Worm (Caenorhabditis elegans): ENCODE measurements around the gene T03G11.10.

Gene T03G11.10

DNA sequence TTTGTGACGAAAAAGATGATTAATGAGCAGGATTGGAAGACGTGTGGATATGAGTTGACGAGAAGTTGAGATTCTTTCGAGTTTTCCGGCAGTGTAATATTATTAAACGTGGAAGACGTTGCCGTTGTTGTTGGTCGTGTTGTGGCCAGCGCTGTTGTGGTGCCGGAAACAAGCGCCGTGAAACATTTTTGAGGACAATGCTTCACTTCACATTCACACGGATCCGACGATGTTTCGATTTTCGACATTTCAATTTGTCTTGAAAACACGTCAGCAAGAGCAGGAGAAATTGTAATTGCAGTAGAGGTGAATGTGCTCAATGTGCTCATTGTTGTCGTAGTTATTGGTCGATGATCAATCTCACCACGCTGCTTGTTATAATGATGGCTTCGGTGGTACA, 2.2 kb downstream of the T03G11.10 start:
- TF ChIP-seq madf-5 (GFP tag; IDR thresholded peaks at IDR 0.05) (no peak), unc-62 (GFP tag; optimal IDR thresholded peaks at IDR 0.05 in 1 of 2) (peak in 1 of 2 experiments; percentile 77), unc-62 (tag; optimal IDR thresholded peaks at IDR 0.05) (no peak)

DNA sequence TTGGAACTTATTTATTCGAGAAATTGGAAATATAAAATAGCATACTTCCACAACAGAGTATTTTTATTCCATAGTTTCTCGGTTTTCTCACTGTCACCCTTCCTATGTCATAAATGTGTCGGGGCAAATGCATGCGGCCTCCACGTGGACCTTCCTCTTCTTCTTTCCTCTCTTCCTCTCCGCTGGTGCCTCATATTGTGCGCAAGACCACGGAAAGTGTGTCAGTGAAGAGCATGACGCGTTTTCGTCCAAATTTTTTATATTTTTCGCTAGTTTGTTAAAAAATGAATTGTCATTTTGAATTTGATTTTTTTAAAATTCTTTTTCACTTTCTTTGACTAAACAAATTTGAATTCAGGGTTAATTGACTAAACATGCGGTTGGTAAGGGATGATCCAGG, 5.9 kb downstream of the T03G11.10 start, which contains the start of gene mans-3:
Gene mans-3, plus strand, starts transcription at position 359 of the 400 bp plus-strand sequence.
- TF ChIP-seq nhr-41 (GFP tag; IDR thresholded peaks at IDR 0.05) (peak; percentile 38; the same call in 1 of the 2 replicates), gei-8 (GFP tag; optimal IDR thresholded peaks at IDR 0.05) (peak; percentile 15), pha-4 (GFP tag; IDR thresholded peaks at IDR 0.05) (peak; percentile 89), pha-4 (tag; optimal IDR thresholded peaks at IDR 0.05) (peak; percentile 40), zip-2 (tag; optimal IDR thresholded peaks at IDR 0.05) (peak; percentile 73), nhr-102 (tag; optimal IDR thresholded peaks at IDR 0.05) (peak; percentile 94), hif-1 (tag; optimal IDR thresholded peaks at IDR 0.05) (peak; percentile 39 to 82), dmd-6 (GFP tag; IDR thresholded peaks at IDR 0.05) (peak; percentile 95), nhr-76 (tag; optimal IDR thresholded peaks at IDR 0.05) (no peak), mdl-1 (tag; optimal IDR thresholded peaks at IDR 0.05) (peak; percentile 92 to 100), F44E2.7 (GFP tag; IDR thresholded peaks at IDR 0.05) (no peak), ZK546.5 (tag; optimal IDR thresholded peaks at IDR 0.05) (peak in 1 of 2 experiments; percentile 13), zfp-2 (tag; optimal IDR thresholded peaks at IDR 0.05) (peak; percentile 17), F37D6.2 (tag; optimal IDR thresholded peaks at IDR 0.05) (peak; percentile 87), hmg-1.1 (GFP tag; IDR thresholded peaks at IDR 0.05) (peak; percentile 90), nhr-28 (tag; optimal IDR thresholded peaks at IDR 0.05) (peak; percentile 88), ceh-20 (GFP tag; IDR thresholded peaks at IDR 0.05) (peak; percentile 81; the same call in 1 of the 2 replicates), dve-1 (tag; optimal IDR thresholded peaks at IDR 0.05; ENCODE audit: insufficient read depth) (peak; percentile 99), skn-1 (tag; optimal IDR thresholded peaks at IDR 0.05) (no peak), mep-1 (tag; optimal IDR thresholded peaks at IDR 0.05) (peak; percentile 98), aha-1 (tag) (peak; percentile 96), cey-2 (tag; optimal IDR thresholded peaks at IDR 0.05; ENCODE audit: borderline replicate concordance, insufficient read depth) (peak; percentile 44), nhr-42 (GFP tag; IDR thresholded peaks at IDR 0.05) (peak; percentile 81), lin-29 (GFP tag; IDR thresholded peaks at IDR 0.05) (peak; percentile 73), nhr-10 (tag; optimal IDR thresholded peaks at IDR 0.05) (no peak), hlh-30 (tag; optimal IDR thresholded peaks at IDR 0.05; ENCODE audit: insufficient read depth) (peak; percentile 96), dmd-8 (GFP tag; IDR thresholded peaks at IDR 0.05) (no peak), nhr-77 (tag; optimal IDR thresholded peaks at IDR 0.05) (peak; percentile 92), egl-27 (tag; optimal IDR thresholded peaks at IDR 0.05) (no peak), attf-4 (tag; optimal IDR thresholded peaks at IDR 0.05) (peak; percentile 68), unc-130 (GFP tag; optimal IDR thresholded peaks at IDR 0.05) (no peak), ztf-7 (tag; optimal IDR thresholded peaks at IDR 0.05) (peak; percentile 25), lin-1 (GFP tag; IDR thresholded peaks at IDR 0.05) (peak; percentile 81), nhr-6 (tag; optimal IDR thresholded peaks at IDR 0.05) (peak; percentile 94), ztf-11 (tag; optimal IDR thresholded peaks at IDR 0.05) (no peak), unc-62 (GFP tag; optimal IDR thresholded peaks at IDR 0.05 in 1 of 2) (peak in 1 of 2 experiments; percentile 84), unc-62 (tag; optimal IDR thresholded peaks at IDR 0.05) (no peak), ces-1 (GFP tag; optimal IDR thresholded peaks at IDR 0.05) (no peak), lin-13 (GFP tag; optimal IDR thresholded peaks at IDR 0.05) (peak; percentile 80), lir-3 (tag; optimal IDR thresholded peaks at IDR 0.05) (no peak), fkh-10 (GFP tag; optimal IDR thresholded peaks at IDR 0.05) (peak; percentile 90), pqm-1 (tag; optimal IDR thresholded peaks at IDR 0.05) (peak; percentile 37), nhr-111 (GFP tag; optimal IDR thresholded peaks at IDR 0.05) (no peak), lsy-2 (tag; optimal IDR thresholded peaks at IDR 0.05) (peak; percentile 49 to 94), fos-1 (tag; optimal IDR thresholded peaks at IDR 0.05) (no peak), ceh-28 (tag; optimal IDR thresholded peaks at IDR 0.05) (no peak), zfp-3 (GFP tag; conservative IDR thresholded peaks at IDR 0.05) (0 out of 2 replicates have a peak, but pooled peaks have one; percentile 18), nhr-25 (tag; optimal IDR thresholded peaks at IDR 0.05; ENCODE audit: borderline replicate concordance, insufficient read depth) (peak; percentile 74)

Data from whole organism, L4 larva.